Worm (Caenorhabditis elegans): Measurements from ENCODE around the gene metl-18.
A peak's percentile ranks its signal among the peaks of the same experiment; 100 is the strongest.

ce11 chrIII:3398485-3398884 is 27.1 kb upstream of the metl-18 start:
- TF ChIP-seq ces-1 (GFP tag; optimal IDR thresholded peaks at IDR 0.05) (no peak), ceh-83 (GFP tag; optimal IDR thresholded peaks at IDR 0.05) (no peak), M03D4.4 (tag; optimal IDR thresholded peaks at IDR 0.05) (peak; percentile 12), mls-2 (tag; optimal IDR thresholded peaks at IDR 0.05) (no peak)

Measured in whole organism, mixed stage, embryonic.